4 fruit fly cellular contexts compared by ENCODE assay signal in genomic region chrX:18613434-18613833, dm6.
A peak's percentile ranks its signal among the peaks of the same experiment; 100 is the strongest.
TF ChIP-seq lines count a peak whose summit lies in the region.

No protein-coding gene starts in this region.

- TF ChIP-seq CTCF in whole organism, embryonic (GFP tag; optimal IDR thresholded peaks at IDR 0.05; lab: Kevin White, UChicago), result no peak

TF ChIP-seq in whole organism, embryonic, 481 proteins besides CTCF, POLR2A, EP300 and RAD21 (continues in another document):
- TF ChIP-seq Hr51 (GFP tag; optimal IDR thresholded peaks at IDR 0.05; lab: Kevin White, UChicago) (peak in 1 of 2 experiments; percentile 11), gro (GFP tag; optimal IDR thresholded peaks at IDR 0.05; lab: Kevin White, UChicago) (no peak), Sin3A (optimal IDR thresholded peaks at IDR 0.05; lab: Kevin White, UChicago) (no peak), gt (GFP tag; IDR thresholded peaks at IDR 0.05; lab: Robert Waterston, UW) (no peak), CG18619 (GFP tag; optimal IDR thresholded peaks at IDR 0.05; lab: Kevin White, UChicago) (no peak), az2 (GFP tag; optimal IDR thresholded peaks at IDR 0.05; lab: Kevin White, UChicago) (no peak), CG8290 (GFP tag; optimal IDR thresholded peaks at IDR 0.05; lab: Kevin White, UChicago) (no peak), CG8290 (tag; optimal IDR thresholded peaks at IDR 0.05; lab: Kevin White, UChicago) (no peak), bigmax (GFP tag; optimal IDR thresholded peaks at IDR 0.05; lab: Kevin White, UChicago) (no peak), CG17361 (GFP tag; IDR thresholded peaks at IDR 0.05; lab: Robert Waterston, UW) (no peak), ATbp (GFP tag; optimal IDR thresholded peaks at IDR 0.05; lab: Kevin White, UChicago) (peak; percentile 14), abd-A (tag; optimal IDR thresholded peaks at IDR 0.05; lab: Kevin White, UChicago) (no peak), CG18764 (GFP tag; optimal IDR thresholded peaks at IDR 0.05; lab: Kevin White, UChicago) (no peak), Awh (GFP tag; IDR thresholded peaks at IDR 0.05; lab: Robert Waterston, UW) (no peak), prd (optimal IDR thresholded peaks at IDR 0.05; lab: Kevin White, UChicago) (no peak), prd (GFP tag; IDR thresholded peaks at IDR 0.05; lab: Robert Waterston, UW) (peak; percentile 56; the same call in 2 of the 3 replicates), Nf-YB (GFP tag; optimal IDR thresholded peaks at IDR 0.05; lab: Kevin White, UChicago) (no peak), inv (GFP tag; IDR thresholded peaks at IDR 0.05; lab: Robert Waterston, UW; ENCODE audit: partially characterized antibody) (no peak), trh (GFP tag; optimal IDR thresholded peaks at IDR 0.05; lab: Kevin White, UChicago) (no peak), CG34422 (GFP tag; IDR thresholded peaks at IDR 0.05; lab: Robert Waterston, UW) (no peak; the same call in 2 of the 3 replicates), Xbp1 (GFP tag; optimal IDR thresholded peaks at IDR 0.05; lab: Kevin White, UChicago) (peak; percentile 18), CG43689 (GFP tag; IDR thresholded peaks at IDR 0.05; lab: Robert Waterston, UW) (no peak), Dfd (GFP tag; optimal IDR thresholded peaks at IDR 0.05; lab: Kevin White, UChicago) (no peak)

TF ChIP-seq in whole organism, prepupa, 60 proteins besides CTCF, POLR2A, EP300 and RAD21 (continues in another document):
- no peak for TF ChIP-seq CG11762 (GFP tag; optimal IDR thresholded peaks at IDR 0.05; lab: Kevin White, UChicago; ENCODE audit: insufficient read depth)
- TF ChIP-seq CG8319 (GFP tag; optimal IDR thresholded peaks at IDR 0.05; lab: Kevin White, UChicago), result no peak
- TF ChIP-seq fd85E (GFP tag; optimal IDR thresholded peaks at IDR 0.05; lab: Kevin White, UChicago), result no peak
- TF ChIP-seq CG16779 (tag; optimal IDR thresholded peaks at IDR 0.05; lab: Kevin White, UChicago), result no peak
- no peak for TF ChIP-seq eg (GFP tag; IDR thresholded peaks at IDR 0.05; lab: Robert Waterston, UW)
- TF ChIP-seq OdsH (GFP tag; optimal IDR thresholded peaks at IDR 0.05; lab: Kevin White, UChicago), result peak; percentile 22
- TF ChIP-seq CG6854 (GFP tag; optimal IDR thresholded peaks at IDR 0.05; lab: Kevin White, UChicago), result no peak
- TF ChIP-seq Lpt (GFP tag; optimal IDR thresholded peaks at IDR 0.05; lab: Kevin White, UChicago), result no peak
- no peak for TF ChIP-seq esn (GFP tag; optimal IDR thresholded peaks at IDR 0.05; lab: Kevin White, UChicago)
- no peak for TF ChIP-seq CG6276 (GFP tag; optimal IDR thresholded peaks at IDR 0.05; lab: Kevin White, UChicago)
- no peak for TF ChIP-seq CG8119 (GFP tag; IDR thresholded peaks at IDR 0.05; lab: Robert Waterston, UW)
- no peak for TF ChIP-seq topi (GFP tag; optimal IDR thresholded peaks at IDR 0.05; lab: Kevin White, UChicago)
- peak; percentile 27 for TF ChIP-seq Ets21C (GFP tag; optimal IDR thresholded peaks at IDR 0.05; lab: Kevin White, UChicago)
- no peak for TF ChIP-seq dsx (GFP tag; optimal IDR thresholded peaks at IDR 0.05; lab: Kevin White, UChicago; ENCODE audit: poor library complexity, severe bottlenecking)
- TF ChIP-seq Hr38 (GFP tag; optimal IDR thresholded peaks at IDR 0.05; lab: Kevin White, UChicago), result no peak
- TF ChIP-seq pdm3 (GFP tag; optimal IDR thresholded peaks at IDR 0.05; lab: Kevin White, UChicago), result peak; percentile 34
- no peak for TF ChIP-seq CG34406 (GFP tag; optimal IDR thresholded peaks at IDR 0.05; lab: Kevin White, UChicago)
- TF ChIP-seq CG4318 (GFP tag; optimal IDR thresholded peaks at IDR 0.05; lab: Kevin White, UChicago), result no peak
- no peak for TF ChIP-seq dac (GFP tag; optimal IDR thresholded peaks at IDR 0.05; lab: Kevin White, UChicago)
- peak; percentile 48; the same call in 1 of the 3 replicates for TF ChIP-seq CG6163 (GFP tag; IDR thresholded peaks at IDR 0.05; lab: Robert Waterston, UW)
- peak; percentile 36 for TF ChIP-seq Ets96B (tag; optimal IDR thresholded peaks at IDR 0.05; lab: Kevin White, UChicago)
- peak; percentile 49 for TF ChIP-seq CG31627 (GFP tag; optimal IDR thresholded peaks at IDR 0.05; lab: Kevin White, UChicago)
- peak; percentile 31 for TF ChIP-seq Smox (GFP tag; optimal IDR thresholded peaks at IDR 0.05; lab: Kevin White, UChicago)
- TF ChIP-seq salr (GFP tag; optimal IDR thresholded peaks at IDR 0.05; lab: Kevin White, UChicago), result no peak

TF ChIP-seq in whole organism, pupa, 21 proteins besides CTCF, POLR2A, EP300 and RAD21:
- TF ChIP-seq Pif1A (GFP tag; optimal IDR thresholded peaks at IDR 0.05; lab: Kevin White, UChicago), result peak; percentile 17
- TF ChIP-seq rn (GFP tag; IDR thresholded peaks at IDR 0.05; lab: Robert Waterston, UW), result no peak
- no peak for TF ChIP-seq CG8301 (tag; optimal IDR thresholded peaks at IDR 0.05; lab: Kevin White, UChicago)
- TF ChIP-seq gl (tag; optimal IDR thresholded peaks at IDR 0.05; lab: Kevin White, UChicago), result no peak
- TF ChIP-seq CG12605 (GFP tag; IDR thresholded peaks at IDR 0.05; lab: Robert Waterston, UW), result no peak
- TF ChIP-seq Ets98B (GFP tag; IDR thresholded peaks at IDR 0.05; lab: Robert Waterston, UW), result no peak
- TF ChIP-seq Snoo (tag; optimal IDR thresholded peaks at IDR 0.05; lab: Kevin White, UChicago), result no peak
- no peak for TF ChIP-seq CG32121 (GFP tag; IDR thresholded peaks at IDR 0.05; lab: Robert Waterston, UW)
- no peak for TF ChIP-seq CG13204 (GFP tag; optimal IDR thresholded peaks at IDR 0.05; lab: Kevin White, UChicago)
- TF ChIP-seq Pif1B (GFP tag; optimal IDR thresholded peaks at IDR 0.05; lab: Kevin White, UChicago), result no peak
- TF ChIP-seq CG9948 (tag; optimal IDR thresholded peaks at IDR 0.05; lab: Kevin White, UChicago), result peak; percentile 28
- TF ChIP-seq CG15710 (tag; optimal IDR thresholded peaks at IDR 0.05; lab: Kevin White, UChicago), result peak; percentile 40
- TF ChIP-seq D1 (tag; optimal IDR thresholded peaks at IDR 0.05; lab: Kevin White, UChicago), result no peak
- TF ChIP-seq CG4496 (GFP tag; IDR thresholded peaks at IDR 0.05; lab: Robert Waterston, UW), result 0 out of 3 replicates have a peak, but pooled peaks have one; percentile 19
- TF ChIP-seq fd96Ca (GFP tag; IDR thresholded peaks at IDR 0.05; lab: Robert Waterston, UW), result 0 out of 3 replicates have a peak, but pooled peaks have one; percentile 7
- TF ChIP-seq CG34367 (tag; optimal IDR thresholded peaks at IDR 0.05; lab: Kevin White, UChicago), result peak; percentile 8
- no peak for TF ChIP-seq CG10348 (GFP tag; IDR thresholded peaks at IDR 0.05; lab: Robert Waterston, UW)
- peak; percentile 29 for TF ChIP-seq CG14655 (GFP tag; optimal IDR thresholded peaks at IDR 0.05; lab: Kevin White, UChicago)
- no peak for TF ChIP-seq EcR (GFP tag; optimal IDR thresholded peaks at IDR 0.05; lab: Kevin White, UChicago)
- TF ChIP-seq CG8159 (tag; optimal IDR thresholded peaks at IDR 0.05; lab: Kevin White, UChicago), result peak; percentile 64

TF ChIP-seq in whole organism, wandering third instar larva, 38 proteins besides CTCF, POLR2A, EP300 and RAD21:
- TF ChIP-seq Abd-B (GFP tag; optimal IDR thresholded peaks at IDR 0.05; lab: Kevin White, UChicago) (no peak), psq (GFP tag; optimal IDR thresholded peaks at IDR 0.05; lab: Kevin White, UChicago) (no peak), Vsx2 (GFP tag; optimal IDR thresholded peaks at IDR 0.05; lab: Kevin White, UChicago; ENCODE audit: partially characterized antibody) (no peak), dsf (GFP tag; optimal IDR thresholded peaks at IDR 0.05; lab: Kevin White, UChicago; ENCODE audit: borderline replicate concordance) (no peak), h (GFP tag; optimal IDR thresholded peaks at IDR 0.05; lab: Kevin White, UChicago) (peak; percentile 28), Mio (GFP tag; optimal IDR thresholded peaks at IDR 0.05; lab: Kevin White, UChicago) (no peak), foxo (GFP tag; optimal IDR thresholded peaks at IDR 0.05; lab: Kevin White, UChicago) (peak in 1 of 2 experiments; percentile 58), OdsH (GFP tag; optimal IDR thresholded peaks at IDR 0.05; lab: Kevin White, UChicago) (no peak), GATAd (GFP tag; optimal IDR thresholded peaks at IDR 0.05; lab: Kevin White, UChicago) (no peak), ey (GFP tag; optimal IDR thresholded peaks at IDR 0.05; lab: Kevin White, UChicago) (peak; percentile 20), brk (GFP tag; optimal IDR thresholded peaks at IDR 0.05; lab: Kevin White, UChicago) (no peak), lola (GFP tag; optimal IDR thresholded peaks at IDR 0.05; lab: Kevin White, UChicago) (no peak), Dfd (GFP tag; optimal IDR thresholded peaks at IDR 0.05; lab: Kevin White, UChicago) (no peak), Sp1 (GFP tag; optimal IDR thresholded peaks at IDR 0.05; lab: Kevin White, UChicago) (peak; percentile 30), rgr (GFP tag; optimal IDR thresholded peaks at IDR 0.05; lab: Kevin White, UChicago) (peak; percentile 21), sv (GFP tag; optimal IDR thresholded peaks at IDR 0.05; lab: Kevin White, UChicago) (no peak), Jra (GFP tag; optimal IDR thresholded peaks at IDR 0.05; lab: Kevin White, UChicago) (no peak), Dif (GFP tag; optimal IDR thresholded peaks at IDR 0.05; lab: Kevin White, UChicago; ENCODE audit: partially characterized antibody) (no peak), CrebA (GFP tag; optimal IDR thresholded peaks at IDR 0.05; lab: Kevin White, UChicago; ENCODE audit: borderline replicate concordance) (no peak), CG9705 (GFP tag; optimal IDR thresholded peaks at IDR 0.05; lab: Kevin White, UChicago) (no peak), Hr83 (GFP tag; optimal IDR thresholded peaks at IDR 0.05; lab: Kevin White, UChicago; ENCODE audit: poor library complexity, severe bottlenecking) (no peak), dl (GFP tag; optimal IDR thresholded peaks at IDR 0.05; lab: Kevin White, UChicago; ENCODE audit: insufficient read depth in 1 of 2, partially characterized antibody in 2 of 2) (no peak), pan (optimal IDR thresholded peaks at IDR 0.05; lab: Kevin White, UChicago) (no peak), fru (GFP tag; optimal IDR thresholded peaks at IDR 0.05; lab: Kevin White, UChicago) (peak; percentile 62), Hr78 (GFP tag; optimal IDR thresholded peaks at IDR 0.05; lab: Kevin White, UChicago) (no peak), woc (GFP tag; optimal IDR thresholded peaks at IDR 0.05; lab: Kevin White, UChicago) (no peak), br (GFP tag; optimal IDR thresholded peaks at IDR 0.05; lab: Kevin White, UChicago) (peak; percentile 24), dmrt93B (GFP tag; optimal IDR thresholded peaks at IDR 0.05; lab: Kevin White, UChicago) (peak; percentile 1), HLH106 (tag; optimal IDR thresholded peaks at IDR 0.05; lab: Kevin White, UChicago) (peak; percentile 37), Hnf4 (GFP tag; optimal IDR thresholded peaks at IDR 0.05; lab: Kevin White, UChicago) (no peak), Myc (optimal IDR thresholded peaks at IDR 0.05; lab: Kevin White, UChicago) (no peak)

Comparison
In these comparisons a context has a peak if more than half of its experiments do, and no peak if none do; other contexts are left out.
1. Of the 7 proteins assayed by ChIP-seq in both whole organism, embryonic and whole organism, prepupa: peak only in whole organism, embryonic: none; only in whole organism, prepupa: Hr39; in both: Sox102F; in neither: 5.